Worm (Caenorhabditis elegans): ENCODE data around the gene R08D7.7.

- no peak for TF ChIP-seq pag-3 (tag; optimal IDR thresholded peaks at IDR 0.05; ENCODE audit: borderline replicate concordance, insufficient read depth)
- TF ChIP-seq nhr-12 (tag; optimal IDR thresholded peaks at IDR 0.05) = no peak
- no peak for TF ChIP-seq sox-4 (tag; optimal IDR thresholded peaks at IDR 0.05)
- no peak for TF ChIP-seq snpc-4 (tag; optimal IDR thresholded peaks at IDR 0.05)
- TF ChIP-seq zag-1 (tag; optimal IDR thresholded peaks at IDR 0.05) = no peak
- no peak for TF ChIP-seq ces-1 (GFP tag; optimal IDR thresholded peaks at IDR 0.05)
- no peak for TF ChIP-seq ama-1 (optimal IDR thresholded peaks at IDR 0.05)
- no peak for TF ChIP-seq skn-1 (tag; optimal IDR thresholded peaks at IDR 0.05)
- TF ChIP-seq C04F5.9 (tag; optimal IDR thresholded peaks at IDR 0.05) = no peak
- no peak for TF ChIP-seq dpl-1 (GFP tag; optimal IDR thresholded peaks at IDR 0.05)
- TF ChIP-seq aly-2 (tag; optimal IDR thresholded peaks at IDR 0.05) = no peak
- TF ChIP-seq tbx-2 (tag; optimal IDR thresholded peaks at IDR 0.05) = no peak
- TF ChIP-seq unc-86 (tag; optimal IDR thresholded peaks at IDR 0.05) = no peak
These were observed 8.0 kb downstream of the R08D7.7 start for ce11 chrIII:8997821-8998220.
